Fruit fly (Drosophila melanogaster): ENCODE measurements around the gene Hsp68.

Hsp68 gene

dm6 chr3R:24014600-24014999 lies 42.5 kb downstream of the Hsp68 start:
- no peak for TF ChIP-seq CG8478 (optimal IDR thresholded peaks at IDR 0.05)

dm6 chr3R:24012038-24012693 lies 44.9 kb downstream of the Hsp68 start:
- TF ChIP-seq CTCF (optimal IDR thresholded peaks at IDR 0.05), result no peak
- TF ChIP-seq CG8478 (optimal IDR thresholded peaks at IDR 0.05), result no peak

dm6 chr3R:24010637-24011214 lies 46.4 kb downstream of the Hsp68 start:
- TF ChIP-seq CTCF (optimal IDR thresholded peaks at IDR 0.05) (no peak), CG8478 (optimal IDR thresholded peaks at IDR 0.05) (no peak)

- TF ChIP-seq CTCF (optimal IDR thresholded peaks at IDR 0.05) (no peak), CG8478 (optimal IDR thresholded peaks at IDR 0.05) (no peak)
Observed at dm6 chr3R:24008887-24009286, 48.2 kb downstream of the Hsp68 start.

dm6 chr3R:24007775-24008506 lies 49.2 kb downstream of the Hsp68 start:
- TF ChIP-seq CG8478 (optimal IDR thresholded peaks at IDR 0.05), result no peak
- no peak for TF ChIP-seq CTCF (optimal IDR thresholded peaks at IDR 0.05)

- TF ChIP-seq CG8478 (optimal IDR thresholded peaks at IDR 0.05) (no peak), CTCF (optimal IDR thresholded peaks at IDR 0.05) (no peak)
Observed at dm6 chr3R:24006449-24007159, 50.5 kb downstream of the Hsp68 start.
